Worm (Caenorhabditis elegans): ENCODE results near the gene F10A3.4.

- TF ChIP-seq drap-1 (GFP tag; optimal IDR thresholded peaks at IDR 0.05) (no peak), pha-4 (tag; optimal IDR thresholded peaks at IDR 0.05) (no peak), nhr-76 (tag; optimal IDR thresholded peaks at IDR 0.05) (no peak), elt-3 (tag; optimal IDR thresholded peaks at IDR 0.05) (no peak), unc-62 (GFP tag; optimal IDR thresholded peaks at IDR 0.05) (no peak), snpc-4 (tag; optimal IDR thresholded peaks at IDR 0.05) (no peak), lin-32 (GFP tag; optimal IDR thresholded peaks at IDR 0.05) (no peak), lsy-2 (tag; optimal IDR thresholded peaks at IDR 0.05) (no peak), blmp-1 (tag; optimal IDR thresholded peaks at IDR 0.05) (no peak), mep-1 (tag; optimal IDR thresholded peaks at IDR 0.05) (no peak), ztf-11 (tag; optimal IDR thresholded peaks at IDR 0.05) (no peak)
Observed at ce11 chrV:16174109-16174508, 25.2 kb downstream of the F10A3.4 start.
